Worm (Caenorhabditis elegans): ENCODE measurements around the gene miro-1.

- no peak for TF ChIP-seq gmeb-1 (tag; optimal IDR thresholded peaks at IDR 0.05)
- TF ChIP-seq snpc-4 (tag; optimal IDR thresholded peaks at IDR 0.05), result no peak
- no peak for TF ChIP-seq ztf-11 (tag; optimal IDR thresholded peaks at IDR 0.05)
- TF ChIP-seq blmp-1 (tag; optimal IDR thresholded peaks at IDR 0.05; ENCODE audit: insufficient read depth), result no peak
- no peak for TF ChIP-seq elt-1 (tag; optimal IDR thresholded peaks at IDR 0.05)
- no peak for TF ChIP-seq nhr-11 (tag; optimal IDR thresholded peaks at IDR 0.05)
- TF ChIP-seq unc-39 (tag; optimal IDR thresholded peaks at IDR 0.05), result no peak
Observed at ce11 chrIV:4710459-4710858, 5.1 kb downstream of the miro-1 start, which contains the start of gene cif-1.

All from whole organism, L2 larva.